Worm (Caenorhabditis elegans): ENCODE measurements around the gene K09H11.6.
"Not testable (repeated sequence)": the region's sequence is repeated elsewhere in the genome, so short reads cannot be mapped to it uniquely, and the experiment has no call there.

Gene K09H11.6

DNA sequence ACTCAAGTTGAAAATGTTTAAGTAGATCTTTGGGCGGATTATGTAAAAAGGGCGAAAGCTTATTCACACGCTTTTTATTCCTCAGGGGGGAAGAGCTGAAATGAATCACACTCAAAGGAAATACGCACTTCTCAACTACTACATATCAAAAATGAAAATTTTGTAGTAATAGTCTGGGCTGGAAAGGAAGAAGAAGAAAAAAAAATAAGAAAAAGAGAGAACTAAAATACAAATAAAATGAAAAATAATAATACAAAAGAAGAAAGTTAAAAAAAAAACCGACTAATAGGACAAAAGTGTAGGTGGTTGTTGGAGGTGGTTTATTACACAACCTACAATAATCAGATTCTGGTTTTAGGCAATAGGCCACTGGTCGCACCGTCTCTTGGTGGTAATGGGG, at the start of gene K09H11.6:
Gene K09H11.6, minus strand, starts transcription at position 101 of the 400 bp plus-strand sequence.
- TF ChIP-seq unc-62 (GFP tag; optimal IDR thresholded peaks at IDR 0.05): no peak

DNA sequence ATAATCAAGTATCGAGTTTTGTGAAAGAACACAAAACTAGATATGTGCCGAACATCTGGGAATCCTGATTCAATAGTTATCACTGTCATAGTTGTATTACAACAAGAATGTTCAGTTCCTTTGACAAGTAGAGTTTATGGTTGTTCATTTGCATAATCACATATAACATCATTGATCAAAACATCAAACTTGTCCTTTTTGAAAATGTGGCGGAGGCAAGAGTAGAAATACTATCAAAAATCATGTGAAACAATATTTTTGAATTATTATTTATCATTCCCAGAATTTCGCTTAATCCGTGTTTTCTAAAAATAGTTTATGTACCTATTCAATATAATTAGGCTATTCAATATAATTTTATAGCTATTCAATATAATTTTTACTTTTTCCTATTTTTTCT, 49.4 kb upstream of the K09H11.6 start, which contains the start of gene F44E7.7:
Gene F44E7.7, minus strand, starts transcription at position 101 of the 400 bp plus-strand sequence.
- no peak for TF ChIP-seq unc-62 (GFP tag; optimal IDR thresholded peaks at IDR 0.05)

DNA sequence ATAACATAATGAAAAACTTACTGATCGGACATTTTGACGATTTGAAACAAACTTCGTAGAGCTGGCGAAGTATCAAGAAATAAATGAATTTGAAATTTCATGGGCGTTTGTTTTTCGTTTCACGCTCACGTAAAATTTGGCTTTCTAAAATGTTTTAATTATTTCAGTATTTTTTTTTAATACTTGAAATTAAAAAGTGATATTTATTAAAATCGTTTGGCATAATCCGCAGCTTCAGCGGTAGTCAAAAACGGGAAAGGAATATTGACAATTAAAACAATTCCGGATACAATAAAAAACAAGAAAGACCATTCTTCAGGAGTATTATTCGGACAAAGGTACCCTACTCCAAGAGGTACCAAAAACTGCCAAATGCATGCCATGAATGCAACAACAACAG, 46.7 kb upstream of the K09H11.6 start, which contains the start of gene fbxa-183:
Gene fbxa-183, minus strand, starts transcription at position 101 of the 400 bp plus-strand sequence.
- no peak for TF ChIP-seq unc-62 (GFP tag; optimal IDR thresholded peaks at IDR 0.05)

DNA sequence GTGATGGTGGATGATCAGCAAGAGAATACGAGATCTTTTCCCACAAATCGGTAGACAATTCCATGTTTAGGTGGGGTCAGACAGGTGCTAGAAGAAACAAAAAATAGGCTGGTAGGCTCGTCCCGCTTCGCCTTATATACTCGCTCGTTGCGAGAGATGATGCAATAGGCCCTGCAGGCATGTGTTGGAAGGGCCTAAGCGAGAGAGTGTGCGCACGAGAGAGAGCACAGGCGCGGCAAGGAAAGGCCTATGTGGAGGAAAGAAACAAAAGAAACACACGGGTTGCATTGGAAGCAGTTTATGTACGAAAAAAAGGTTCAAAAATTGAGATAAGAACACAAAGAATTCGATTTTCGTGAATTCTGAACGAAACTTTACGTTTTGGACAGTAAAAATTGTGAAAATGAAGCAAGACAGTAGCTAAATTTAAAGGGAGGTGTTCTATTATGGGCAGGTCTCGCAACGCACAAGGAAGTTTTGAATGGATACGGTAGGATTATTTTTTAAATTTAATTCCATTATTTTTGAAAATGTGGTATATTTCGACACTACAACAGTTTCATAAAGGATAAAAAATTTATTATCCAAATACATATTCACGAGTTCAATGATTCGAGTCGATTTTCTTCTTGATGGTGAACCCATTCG, 44.9 kb upstream of the K09H11.6 start, which contains the start of gene F44E7.5:
Gene F44E7.5, minus strand, starts transcription at position 210 of the 648 bp plus-strand sequence.
- TF ChIP-seq unc-62 (GFP tag; optimal IDR thresholded peaks at IDR 0.05): no peak

DNA sequence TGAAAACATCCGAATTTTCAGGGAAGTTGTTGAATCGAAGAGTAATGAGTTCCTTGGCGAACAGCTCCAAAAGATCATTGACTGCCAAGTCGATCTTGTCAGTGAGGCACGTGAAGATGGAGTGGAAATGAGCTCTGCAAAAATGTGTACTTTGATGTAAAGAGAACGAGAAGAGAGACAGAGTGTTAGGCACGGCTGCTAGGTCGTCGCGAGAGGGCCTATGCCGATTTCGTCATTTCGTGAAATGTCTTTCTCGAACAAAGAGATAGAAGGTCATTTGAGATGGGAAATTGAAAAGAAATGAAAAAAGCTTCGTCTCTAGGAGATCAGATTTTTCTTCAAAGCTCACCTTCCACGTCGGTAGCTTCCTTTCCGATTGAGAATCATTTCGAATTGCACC, 44.0 kb upstream of the K09H11.6 start:
- TF ChIP-seq unc-62 (GFP tag; optimal IDR thresholded peaks at IDR 0.05): no peak

DNA sequence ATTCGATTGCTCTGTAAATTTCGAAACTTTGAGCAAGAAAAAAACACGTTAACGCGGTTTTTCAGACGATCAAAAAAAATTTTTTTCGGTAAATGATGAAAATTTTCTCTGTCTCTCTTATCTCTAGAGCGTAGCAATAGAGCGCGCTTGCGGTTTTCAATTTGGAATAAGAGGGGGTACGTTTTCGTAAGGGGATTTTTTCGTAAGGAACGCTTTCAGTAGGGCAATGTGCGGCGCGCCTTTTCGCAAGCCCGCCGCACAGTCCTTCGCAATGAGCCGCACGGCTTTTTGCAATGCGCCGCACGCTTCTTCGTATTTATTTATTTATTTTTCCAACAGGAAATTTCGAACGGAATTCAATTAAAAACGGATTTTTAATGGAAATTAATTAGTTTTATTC, 41.0 kb upstream of the K09H11.6 start, which contains the start of gene F44E7.4:
Gene F44E7.4, minus strand, starts transcription at position 13 of the 400 bp plus-strand sequence.
- TF ChIP-seq unc-62 (GFP tag; optimal IDR thresholded peaks at IDR 0.05): not testable (repeated sequence)

DNA sequence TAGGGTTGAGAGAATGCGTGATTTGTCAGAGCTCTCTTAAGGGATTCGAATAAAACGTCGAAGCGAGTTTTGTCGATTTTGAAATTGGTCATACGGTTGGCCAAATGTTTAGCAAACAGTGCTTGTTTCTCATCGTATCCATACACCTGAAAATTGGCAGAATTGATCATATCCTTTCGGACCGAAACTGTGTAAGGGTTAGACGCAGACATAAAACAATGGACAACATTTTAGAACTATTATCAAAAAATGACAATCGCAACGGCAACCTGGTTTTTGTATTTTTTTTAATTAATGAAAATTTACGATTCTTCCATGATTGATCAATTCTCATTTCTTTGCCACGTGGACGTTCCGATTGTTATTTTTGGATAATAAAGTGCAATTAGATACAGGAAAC, 38.2 kb upstream of the K09H11.6 start:
- no peak for TF ChIP-seq unc-62 (GFP tag; optimal IDR thresholded peaks at IDR 0.05)

DNA sequence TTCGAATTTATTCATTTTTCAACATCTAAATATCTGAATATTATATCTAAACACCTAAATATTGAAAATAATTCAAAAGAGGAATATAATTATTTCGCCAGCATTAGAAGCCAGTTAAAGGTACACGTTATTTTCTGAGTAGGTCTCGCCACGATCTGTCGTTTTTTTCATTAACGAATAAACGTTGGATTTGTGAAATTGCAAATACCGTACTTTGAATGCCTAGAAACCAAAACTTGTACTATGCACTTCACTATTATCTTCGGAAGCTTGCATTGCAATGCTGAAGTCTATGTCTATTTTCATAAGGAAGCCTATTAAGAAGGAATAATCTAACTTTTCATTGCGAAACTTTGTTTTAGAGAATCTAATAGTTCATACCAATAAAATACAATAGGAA, 36.5 kb upstream of the K09H11.6 start:
- no peak for TF ChIP-seq unc-62 (GFP tag; optimal IDR thresholded peaks at IDR 0.05)

DNA sequence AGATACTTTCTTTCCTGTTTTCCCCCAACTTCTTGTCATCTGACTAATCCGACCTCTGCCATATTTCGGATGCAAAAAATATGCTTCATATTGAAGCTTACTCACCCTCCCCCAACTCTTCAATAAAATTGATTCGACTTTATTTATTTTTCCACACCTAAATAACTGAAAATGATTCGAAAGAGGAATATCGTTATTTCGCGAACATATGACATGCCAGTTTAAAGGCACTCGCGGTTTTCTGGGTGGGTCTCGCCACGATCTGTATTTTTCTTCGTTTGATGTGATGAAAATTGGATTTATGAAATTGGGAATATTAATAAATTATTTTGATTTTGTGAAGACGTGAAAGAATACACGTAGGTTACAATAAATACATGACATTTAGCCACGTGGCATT, 35.7 kb upstream of the K09H11.6 start, which contains the start of gene F44E7.3:
Gene F44E7.3, plus strand, starts transcription at position 319 of the 400 bp plus-strand sequence.
- no peak for TF ChIP-seq unc-62 (GFP tag; optimal IDR thresholded peaks at IDR 0.05)

DNA sequence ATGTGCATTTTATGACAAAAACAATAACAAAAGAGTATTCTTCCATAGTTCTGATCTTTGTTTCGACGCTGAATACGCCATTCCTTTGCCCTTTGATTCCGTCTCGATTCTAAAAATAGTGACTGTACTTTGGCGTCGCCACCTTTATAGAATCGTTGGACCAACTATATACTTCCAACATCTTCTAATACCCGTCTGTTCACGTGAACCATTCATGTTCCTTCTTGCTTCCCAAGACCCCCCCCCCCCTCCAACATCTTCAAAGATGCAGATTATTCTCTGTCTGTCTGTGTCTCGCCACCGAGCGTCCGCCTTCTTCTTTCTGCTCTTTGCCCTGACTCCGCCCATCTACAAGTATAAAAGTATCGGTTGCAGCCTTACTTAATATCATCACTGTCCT, 34.0 kb upstream of the K09H11.6 start:
- TF ChIP-seq unc-62 (GFP tag; optimal IDR thresholded peaks at IDR 0.05): no peak

DNA sequence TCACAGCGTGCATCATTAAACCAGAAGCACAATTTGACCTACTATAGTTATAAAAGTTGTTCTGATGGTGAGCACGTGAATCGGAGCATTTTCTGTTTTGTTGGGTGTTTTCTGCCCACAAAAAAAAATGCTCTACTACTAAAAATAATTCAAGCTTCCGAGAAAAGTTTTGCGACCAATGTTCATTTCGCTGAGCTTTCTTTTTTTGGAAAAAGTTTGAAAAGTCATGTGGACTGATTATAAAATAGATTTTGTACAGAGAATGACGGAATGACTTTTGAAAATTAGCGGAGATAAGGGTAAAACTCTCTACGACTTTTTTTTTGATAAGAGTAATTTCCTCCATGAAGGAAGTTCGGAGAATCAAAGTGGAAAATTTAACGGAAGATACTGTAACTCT, 33.5 kb upstream of the K09H11.6 start:
- TF ChIP-seq unc-62 (GFP tag; optimal IDR thresholded peaks at IDR 0.05): no peak

DNA sequence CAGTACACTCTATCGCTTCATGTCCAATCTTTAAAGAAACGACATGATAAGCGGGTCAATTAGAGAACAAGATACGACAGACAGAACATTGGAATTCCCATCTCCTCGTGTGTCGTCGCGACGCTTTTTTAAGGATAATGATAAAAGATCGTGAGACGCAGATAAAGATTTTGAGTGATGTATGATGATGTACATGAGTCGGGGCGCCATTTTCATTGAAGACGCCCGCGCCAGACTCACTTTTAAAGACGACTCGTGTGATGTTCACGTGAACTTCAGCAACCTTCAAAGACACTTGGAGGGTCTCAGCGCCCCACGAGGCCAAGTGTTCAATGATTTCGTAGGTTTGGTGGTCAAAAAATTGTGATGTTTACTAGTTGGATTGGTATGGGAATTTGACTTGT, 32.3 kb upstream of the K09H11.6 start:
- no peak for TF ChIP-seq unc-62 (GFP tag; optimal IDR thresholded peaks at IDR 0.05)

DNA sequence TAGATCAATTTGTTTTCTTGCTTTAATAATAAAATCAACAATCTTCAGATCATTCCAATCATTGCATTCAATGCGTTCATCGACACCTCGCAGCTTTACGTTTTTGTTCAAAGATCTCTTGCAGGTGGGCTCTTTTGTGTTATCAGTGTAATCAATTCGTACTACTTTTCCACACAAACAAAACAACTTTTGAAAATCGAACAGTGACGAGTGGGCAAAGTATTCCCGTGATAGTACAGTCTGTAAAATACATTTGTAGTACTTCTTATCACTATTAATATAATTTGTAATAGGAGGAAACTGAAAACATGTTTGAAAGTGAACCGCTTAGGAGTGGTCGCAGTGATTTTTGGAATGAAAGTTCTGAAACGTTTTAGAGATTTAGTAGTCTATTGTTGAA, 29.1 kb upstream of the K09H11.6 start, which contains the start of gene pgph-2:
Gene pgph-2, plus strand, starts transcription at position 47 of the 400 bp plus-strand sequence.
- no peak for TF ChIP-seq unc-62 (GFP tag; optimal IDR thresholded peaks at IDR 0.05)

DNA sequence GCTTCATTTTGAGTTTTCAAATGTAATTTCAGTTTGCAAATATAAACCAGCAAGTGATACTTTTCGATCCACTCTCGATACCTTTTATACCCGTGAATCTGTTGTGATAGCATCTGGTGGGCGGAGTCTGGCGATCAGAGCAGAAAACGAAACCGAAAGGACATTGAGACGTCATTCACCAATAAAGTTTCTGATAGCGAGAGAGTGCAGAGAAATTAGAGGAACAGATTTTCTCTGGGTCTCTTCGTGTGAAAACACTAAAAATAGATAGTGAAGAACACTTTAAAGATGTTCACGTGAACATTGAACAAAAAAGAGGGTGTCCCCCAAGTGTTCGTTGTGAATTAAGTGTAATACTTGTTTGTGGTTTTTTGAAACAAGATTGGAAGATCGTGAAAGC, 27.8 kb upstream of the K09H11.6 start, which contains the start of gene pgph-3:
Gene pgph-3, minus strand, starts transcription at position 60 of the 400 bp plus-strand sequence.
- TF ChIP-seq unc-62 (GFP tag; optimal IDR thresholded peaks at IDR 0.05): no peak

DNA sequence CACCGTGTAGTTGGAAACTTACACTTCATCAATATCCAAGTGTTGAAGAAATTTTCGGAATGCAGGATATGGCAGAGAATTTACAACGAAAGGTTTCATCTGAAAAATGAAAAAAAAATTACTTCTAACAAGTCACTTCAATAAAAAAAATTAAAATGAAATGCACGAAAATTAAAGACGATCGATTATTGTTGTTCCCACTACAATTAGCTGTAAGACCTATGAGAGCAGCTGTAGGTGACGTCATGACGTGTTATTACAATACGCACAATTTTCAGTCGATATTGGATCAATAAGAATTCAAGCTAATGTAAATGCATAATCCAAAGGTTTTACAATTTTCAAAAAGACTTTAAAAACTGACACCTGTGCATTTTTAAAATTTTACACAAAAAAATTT, 24.2 kb upstream of the K09H11.6 start, which contains the start of gene C53A3.1:
Gene C53A3.1, minus strand, starts transcription at position 101 of the 400 bp plus-strand sequence.
- no peak for TF ChIP-seq unc-62 (GFP tag; optimal IDR thresholded peaks at IDR 0.05)

DNA sequence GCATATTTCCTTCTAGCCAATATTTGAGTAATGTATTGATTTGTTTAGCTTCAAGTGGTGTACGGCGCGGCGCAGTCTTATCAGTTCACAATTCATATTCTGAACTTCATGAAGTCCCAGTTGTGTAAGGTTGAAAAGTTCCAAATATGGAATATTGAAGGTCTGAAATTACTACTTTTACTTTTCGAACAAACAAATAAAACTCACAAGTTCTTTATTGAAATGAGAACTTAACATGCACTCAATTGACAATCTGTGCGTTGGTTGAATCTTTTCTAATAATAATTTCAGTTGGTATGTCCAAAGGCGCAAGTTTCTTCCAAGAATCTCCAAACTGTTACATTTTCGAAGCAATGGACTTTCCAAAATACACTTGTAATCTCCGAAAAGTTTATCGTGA, 22.8 kb upstream of the K09H11.6 start, which contains the start of gene C53A3.4:
Gene C53A3.4, minus strand, starts transcription at position 101 of the 400 bp plus-strand sequence.
- TF ChIP-seq unc-62 (GFP tag; optimal IDR thresholded peaks at IDR 0.05): no peak

DNA sequence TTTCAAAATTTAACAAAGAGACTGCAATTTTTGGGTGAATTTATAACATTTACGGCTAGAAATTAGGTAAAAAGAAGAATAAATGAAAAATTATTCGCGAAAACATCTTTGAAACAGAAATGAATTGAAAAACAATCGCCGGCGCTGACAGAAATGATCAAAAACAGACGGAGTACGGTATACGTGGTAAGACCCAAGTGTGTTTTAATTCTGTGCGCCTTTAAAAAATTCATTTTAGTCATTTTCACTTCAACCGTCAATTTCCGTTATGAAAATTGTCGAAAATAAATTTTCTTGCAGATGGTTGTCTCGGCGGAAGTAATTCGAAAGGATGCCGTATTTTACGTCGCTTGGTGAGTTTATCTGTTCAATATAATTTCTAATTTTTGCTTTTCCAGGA, 20.2 kb upstream of the K09H11.6 start, which contains the start of gene C53A3.3:
Gene C53A3.3, plus strand, starts transcription at position 301 of the 400 bp plus-strand sequence.
- no peak for TF ChIP-seq unc-62 (GFP tag; optimal IDR thresholded peaks at IDR 0.05)

All from whole organism, dauer.